Fruit fly (Drosophila melanogaster) whole organism, prepupa: ENCODE measurements around the gene CG34324.
A peak's percentile ranks its signal among the peaks of the same experiment; 100 is the strongest.

ENCODE experiments used
- CG10669 ChIP-seq: fragments of 200-800 bp; sonication (Bioruptor generic); optimal IDR thresholded peaks from 3 replicates; lab custom pipeline; 2018; ENCODE audit warnings: missing biosample characterization, mild to moderate bottlenecking, missing genetic modification characterization, moderate library complexity
- CG11902 ChIP-seq: fragments of 200-800 bp; sonication (Bioruptor generic); optimal IDR thresholded peaks from 3 replicates; lab custom pipeline; 2016; ENCODE audit warnings: missing biosample characterization, missing genetic modification characterization
- CG31627 ChIP-seq: fragments of 200-800 bp; sonication (Bioruptor generic); optimal IDR thresholded peaks from 3 replicates; lab custom pipeline; 2016; ENCODE audit warnings: missing biosample characterization, missing genetic modification characterization
- CG34406 ChIP-seq: fragments of 200-800 bp; sonication (Bioruptor generic); optimal IDR thresholded peaks from 3 replicates; lab custom pipeline; 2016; ENCODE audit warnings: missing biosample characterization, missing genetic modification characterization
- CG6163 ChIP-seq: fragments of 200-800 bp; sonication (Bioruptor generic); IDR thresholded peaks from 3 replicates; pipeline ENCODE4 v1.3.6; 2022; ENCODE audit warnings: missing biosample characterization, missing genetic modification characterization
- CG6792 ChIP-seq: fragments of 200-800 bp; sonication (Bioruptor generic); optimal IDR thresholded peaks from 3 replicates; lab custom pipeline; 2016; ENCODE audit warnings: missing biosample characterization, missing genetic modification characterization
- CG6808 ChIP-seq: fragments of 200-800 bp; sonication (Bioruptor generic); optimal IDR thresholded peaks from 3 replicates; lab custom pipeline; 2017; ENCODE audit warnings: missing biosample characterization, missing genetic modification characterization, mild to moderate bottlenecking, moderate library complexity, missing genetic modification reagents
- CG6854 ChIP-seq: fragments of 200-800 bp; sonication (Bioruptor generic); optimal IDR thresholded peaks from 2 replicates; lab custom pipeline; 2017; ENCODE audit warnings: missing biosample characterization, mild to moderate bottlenecking, missing genetic modification characterization
- CG8319 ChIP-seq: fragments of 200-800 bp; sonication (Bioruptor generic); optimal IDR thresholded peaks from 3 replicates; lab custom pipeline; 2016; ENCODE audit warnings: missing biosample characterization, missing genetic modification characterization
- CG9139 ChIP-seq: fragments of 200-800 bp; sonication (Bioruptor generic); optimal IDR thresholded peaks from 3 replicates; lab custom pipeline; 2017; ENCODE audit warnings: missing biosample characterization, mild to moderate bottlenecking, missing genetic modification characterization
- Eip78C ChIP-seq: fragments of 200-800 bp; sonication (Bioruptor generic); peaks from one replicate; lab custom pipeline; 2016; ENCODE audit warnings: missing biosample characterization, missing genetic modification characterization
- Eip93F ChIP-seq: fragments of 200-800 bp; sonication (Bioruptor generic); optimal IDR thresholded peaks from 2 replicates; lab custom pipeline; 2016; ENCODE audit warnings: missing biosample characterization, mild to moderate bottlenecking, missing genetic modification characterization
- Ets96B ChIP-seq: fragments of 200-800 bp; optimal IDR thresholded peaks from 2 replicates; lab custom pipeline; 2019; ENCODE audit warnings: missing biosample characterization, mild to moderate bottlenecking, missing genetic modification characterization, moderate library complexity
- Hr39 ChIP-seq: fragments of 200-800 bp; sonication (Bioruptor generic); optimal IDR thresholded peaks from 2 replicates; lab custom pipeline; 2016; ENCODE audit warnings: missing biosample characterization, missing genetic modification characterization
- Met ChIP-seq: fragments of 200-800 bp; sonication (Bioruptor generic); optimal IDR thresholded peaks from 3 replicates; lab custom pipeline; 2016; ENCODE audit warnings: missing biosample characterization, missing genetic modification characterization
- Sox102F ChIP-seq: fragments of 200-800 bp; sonication (Bioruptor generic); optimal IDR thresholded peaks from 2 replicates; lab custom pipeline; 2016; ENCODE audit warnings: missing biosample characterization, mild to moderate bottlenecking, missing genetic modification characterization
- achi ChIP-seq: fragments of 200-800 bp; sonication (Bioruptor generic); optimal IDR thresholded peaks from 3 replicates; lab custom pipeline; 2016; ENCODE audit warnings: missing biosample characterization, missing genetic modification characterization
- eg ChIP-seq: fragments of 200-800 bp; sonication (Bioruptor generic); IDR thresholded peaks from 3 replicates; pipeline ENCODE4 v1.3.6; 2022; ENCODE audit warnings: missing biosample characterization, missing genetic modification characterization
- esn ChIP-seq: fragments of 200-800 bp; sonication (Bioruptor generic); optimal IDR thresholded peaks from 2 replicates; lab custom pipeline; 2016; ENCODE audit warnings: missing biosample characterization, mild to moderate bottlenecking, missing genetic modification characterization, moderate library complexity
- fkh ChIP-seq: fragments of 200-800 bp; sonication (Bioruptor generic); optimal IDR thresholded peaks from 3 replicates; lab custom pipeline; 2017; ENCODE audit warnings: missing biosample characterization, mild to moderate bottlenecking, missing genetic modification characterization, moderate library complexity
- lz ChIP-seq: fragments of 200-800 bp; sonication (Bioruptor generic); optimal IDR thresholded peaks from 3 replicates; lab custom pipeline; 2016; ENCODE audit warnings: missing biosample characterization, missing genetic modification characterization
- net ChIP-seq: fragments of 200-800 bp; sonication (Bioruptor generic); optimal IDR thresholded peaks from 3 replicates; lab custom pipeline; 2016; ENCODE audit warnings: missing biosample characterization, missing genetic modification characterization
- ss ChIP-seq, 2 experiments: fragments of 200-800 bp; sonication (Bioruptor generic); optimal IDR thresholded peaks; 2 replicates in 1 of 2; 3 replicates in 1 of 2; lab custom pipeline; 2017 to 2018; ENCODE audit warnings: mild to moderate bottlenecking in 2 of 2, missing biosample characterization in 2 of 2, missing genetic modification characterization in 2 of 2, moderate library complexity in 1 of 2
- svp ChIP-seq: fragments of 200-800 bp; sonication (Bioruptor generic); peaks from one replicate; lab custom pipeline; 2016; ENCODE audit warnings: missing biosample characterization, missing genetic modification characterization
- vri ChIP-seq: fragments of 200-800 bp; sonication (Bioruptor generic); optimal IDR thresholded peaks from 3 replicates; lab custom pipeline; 2016; ENCODE audit warnings: missing biosample characterization, mild to moderate bottlenecking, missing genetic modification characterization

The CG34324 gene

dm6 chrX:13411376-13411973 lies 46.0 kb downstream of the CG34324 start (continued):
- TF ChIP-seq Ets96B (tag; lab: Kevin White, UChicago) = no peak
- no peak for TF ChIP-seq CG34406
- TF ChIP-seq achi = no peak
- no peak for TF ChIP-seq net
- no peak for TF ChIP-seq CG6808 (GFP tag; lab: Kevin White, UChicago)
- no peak for TF ChIP-seq CG9139 (GFP tag; lab: Kevin White, UChicago)
- TF ChIP-seq eg = peak; percentile 9; the same call in 1 of the 3 replicates
- TF ChIP-seq CG10669 (GFP tag; lab: Kevin White, UChicago) = no peak
- TF ChIP-seq CG11902 = no peak
- TF ChIP-seq CG6854 = peak; percentile 48
- TF ChIP-seq vri = no peak
- TF ChIP-seq Met (GFP tag; lab: Kevin White, UChicago) = no peak
- TF ChIP-seq CG6792 (GFP tag; lab: Kevin White, UChicago) = no peak

DNA sequence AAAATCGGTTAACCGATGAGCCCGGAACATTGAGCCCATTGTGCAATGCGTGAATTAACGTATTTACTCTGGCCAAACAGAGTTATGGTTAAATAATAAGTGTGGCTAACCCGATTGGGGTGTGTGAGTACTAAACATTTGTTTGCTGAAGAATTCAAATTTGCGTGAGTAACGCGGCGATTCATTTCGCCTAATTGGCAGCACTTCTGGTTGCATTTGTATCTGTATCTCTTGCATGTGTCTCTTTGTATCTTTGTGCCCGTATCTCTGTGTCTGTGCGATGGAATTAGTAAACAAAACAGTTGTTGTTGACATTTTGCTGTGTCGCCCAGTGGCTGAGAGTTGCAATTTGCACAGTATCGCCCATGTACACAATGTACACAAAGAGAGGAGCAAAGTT lies 46.6 kb downstream of the CG34324 start:
- TF ChIP-seq lz (GFP tag; lab: Kevin White, UChicago) (no peak), CG31627 (GFP tag; lab: Kevin White, UChicago) (no peak), svp (GFP tag; lab: Kevin White, UChicago) (no peak), CG8319 (GFP tag; lab: Kevin White, UChicago) (no peak), Eip93F (GFP tag; lab: Kevin White, UChicago) (no peak), ss (GFP tag; optimal IDR thresholded peaks at IDR 0.05; lab: Kevin White, UChicago) (peak in 1 of 2 experiments; percentile 47), CG6808 (GFP tag; lab: Kevin White, UChicago) (peak; percentile 97), CG6163 (GFP tag; lab: Robert Waterston, UW) (0 out of 3 replicates have a peak, but pooled peaks have one; percentile 7), Eip78C (GFP tag; lab: Kevin White, UChicago) (peak; percentile 63), fkh (GFP tag; lab: Kevin White, UChicago) (peak; percentile 53), Sox102F (GFP tag; lab: Kevin White, UChicago) (no peak), net (peak; percentile 23), esn (GFP tag; lab: Kevin White, UChicago) (peak; percentile 3), achi (no peak), Hr39 (GFP tag; lab: Kevin White, UChicago) (no peak)

DNA sequence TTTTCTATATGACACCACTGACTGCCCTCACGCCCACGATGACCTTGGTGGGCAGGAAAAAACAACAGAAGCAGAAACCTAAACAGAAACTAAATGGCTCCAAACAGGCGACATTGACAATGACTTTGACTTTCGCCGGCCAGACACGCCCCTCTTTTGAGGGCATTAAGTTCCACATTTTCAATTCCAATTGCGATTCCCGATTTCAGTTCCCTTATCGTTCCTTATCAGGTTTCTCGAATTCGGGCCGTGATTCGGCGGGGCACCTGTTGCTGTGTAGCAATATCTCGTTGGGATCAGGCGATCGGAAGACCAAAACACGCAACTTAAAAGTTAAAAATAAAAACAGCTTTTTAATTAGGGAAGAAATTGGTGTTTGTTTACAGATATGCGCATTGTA lies 49.8 kb downstream of the CG34324 start:
- TF ChIP-seq CG6163 (GFP tag; lab: Robert Waterston, UW) = no peak
- TF ChIP-seq svp (GFP tag; lab: Kevin White, UChicago) = peak; percentile 57
- no peak for TF ChIP-seq CG34406
- peak; percentile 38 for TF ChIP-seq Eip93F (GFP tag; lab: Kevin White, UChicago)
